Fruit fly (Drosophila melanogaster) whole organism, embryonic: ENCODE data around the gene sra.

Source experiments
- Adf1 ChIP-seq: fragments of 200-800 bp; sonication (Bioruptor generic); IDR thresholded peaks from 2 replicates; pipeline ENCODE4 v1.3.6; 2022; ENCODE audit warnings: missing biosample characterization, missing genetic modification characterization
- Atf6 ChIP-seq: fragments of 200-800 bp; sonication (Bioruptor generic); IDR thresholded peaks from 2 replicates; pipeline ENCODE4 v1.3.6; 2022; ENCODE audit warnings: missing biosample characterization, missing genetic modification characterization
- CG10147 ChIP-seq: fragments of 200-800 bp; sonication (Bioruptor generic); optimal IDR thresholded peaks from 2 replicates; lab custom pipeline; 2019; ENCODE audit warnings: missing biosample characterization, mild to moderate bottlenecking, missing genetic modification characterization, moderate library complexity
- CG12299 ChIP-seq: fragments of 200-800 bp; sonication (Bioruptor generic); optimal IDR thresholded peaks from 2 replicates; lab custom pipeline; 2018; ENCODE audit warnings: missing biosample characterization, mild to moderate bottlenecking, missing genetic modification characterization
- CG12942 ChIP-seq: fragments of 200-800 bp; sonication (Bioruptor generic); optimal IDR thresholded peaks from 3 replicates; lab custom pipeline; 2016; ENCODE audit warnings: missing biosample characterization, missing genetic modification characterization
- CG15601 ChIP-seq: fragments of 200-800 bp; sonication (Bioruptor generic); optimal IDR thresholded peaks from 3 replicates; lab custom pipeline; 2019; ENCODE audit warnings: missing biosample characterization, mild to moderate bottlenecking, missing genetic modification characterization, moderate library complexity
- CG1602 ChIP-seq: fragments of 200-800 bp; sonication (Bioruptor generic); optimal IDR thresholded peaks from 3 replicates; lab custom pipeline; 2016; ENCODE audit warnings: missing biosample characterization, missing genetic modification characterization
- CG17385 ChIP-seq: fragments of 200-800 bp; sonication (Bioruptor generic); optimal IDR thresholded peaks from 3 replicates; lab custom pipeline; 2018; ENCODE audit warnings: missing biosample characterization, mild to moderate bottlenecking, missing genetic modification characterization
- CG17912 ChIP-seq: fragments of 200-800 bp; sonication (Bioruptor generic); optimal IDR thresholded peaks from 2 replicates; lab custom pipeline; 2018; ENCODE audit warnings: missing biosample characterization, mild to moderate bottlenecking, missing genetic modification characterization
- CG2199 ChIP-seq: fragments of 200-800 bp; sonication (Bioruptor generic); IDR thresholded peaks from 3 replicates; pipeline ENCODE4 v1.3.6; 2022; ENCODE audit warnings: missing biosample characterization, missing genetic modification characterization
- CG2889 ChIP-seq: fragments of 200-800 bp; sonication (Bioruptor generic); IDR thresholded peaks from 3 replicates; pipeline ENCODE4 v1.3.6; 2022; ENCODE audit warnings: missing biosample characterization, missing genetic modification characterization
- CG3281 ChIP-seq: fragments of 200-800 bp; sonication (Bioruptor generic); optimal IDR thresholded peaks from 3 replicates; lab custom pipeline; 2017; ENCODE audit warnings: missing biosample characterization, mild to moderate bottlenecking, missing genetic modification characterization
- CG4282 ChIP-seq: fragments of 200-800 bp; sonication (Bioruptor generic); optimal IDR thresholded peaks from 2 replicates; lab custom pipeline; 2016; ENCODE audit warnings: missing biosample characterization, missing genetic modification characterization
- CG4820 ChIP-seq: fragments of 200-800 bp; sonication (Bioruptor generic); optimal IDR thresholded peaks from 3 replicates; lab custom pipeline; 2016; ENCODE audit warnings: missing biosample characterization, missing genetic modification characterization
- CG6765 ChIP-seq: fragments of 200-800 bp; sonication (Bioruptor generic); optimal IDR thresholded peaks from 3 replicates; lab custom pipeline; 2017; ENCODE audit warnings: missing biosample characterization, mild to moderate bottlenecking, missing genetic modification characterization
- CG7556 ChIP-seq: fragments of 200-800 bp; sonication (Bioruptor generic); optimal IDR thresholded peaks from 2 replicates; lab custom pipeline; 2017; ENCODE audit warnings: missing biosample characterization, mild to moderate bottlenecking, missing genetic modification characterization
- CG7963 ChIP-seq: fragments of 200-800 bp; sonication (Bioruptor generic); IDR thresholded peaks from 3 replicates; pipeline ENCODE4 v1.3.6; 2022; ENCODE audit warnings: missing biosample characterization, missing genetic modification characterization; ENCODE audit not compliant: partially characterized antibody
- CG8290 ChIP-seq, 3 experiments: fragments of 200-800 bp; sonication (Bioruptor generic); optimal IDR thresholded peaks; 2 replicates each; lab custom pipeline; 2016 to 2019; ENCODE audit warnings: missing biosample characterization in 3 of 3, missing genetic modification characterization in 3 of 3, mild to moderate bottlenecking in 2 of 3, moderate library complexity in 1 of 3
- CG9727 ChIP-seq: fragments of 200-800 bp; sonication (Bioruptor generic); optimal IDR thresholded peaks from 3 replicates; lab custom pipeline; 2017; ENCODE audit warnings: missing biosample characterization, mild to moderate bottlenecking, missing genetic modification characterization
- CG9932 ChIP-seq: fragments of 200-800 bp; sonication (Bioruptor generic); IDR thresholded peaks from 2 replicates; pipeline ENCODE4 v1.3.6; 2022; ENCODE audit warnings: missing biosample characterization, missing genetic modification characterization
- Deaf1 ChIP-seq: fragments of 200-800 bp; optimal IDR thresholded peaks from 3 replicates; lab custom pipeline; 2019; ENCODE audit warnings: missing biosample characterization, mild to moderate bottlenecking, missing genetic modification characterization, moderate library complexity
- Ets97D ChIP-seq: fragments of 200-800 bp; sonication (Bioruptor generic); optimal IDR thresholded peaks from 3 replicates; lab custom pipeline; 2016; ENCODE audit warnings: missing biosample characterization, missing genetic modification characterization
- H15 ChIP-seq: fragments of 200-800 bp; sonication (Bioruptor generic); IDR thresholded peaks from 3 replicates; pipeline ENCODE4 v1.3.6; 2022; ENCODE audit warnings: missing biosample characterization, missing genetic modification characterization
- Hmr ChIP-seq: fragments of 200-800 bp; sonication (Bioruptor generic); optimal IDR thresholded peaks from 3 replicates; lab custom pipeline; 2017; ENCODE audit warnings: mild to moderate bottlenecking, missing biosample characterization, missing genetic modification reagents, missing genetic modification characterization
- Max ChIP-seq: fragments of 200-800 bp; sonication (Bioruptor generic); optimal IDR thresholded peaks from 2 replicates; lab custom pipeline; 2016; ENCODE audit warnings: missing biosample characterization, mild to moderate bottlenecking, missing genetic modification characterization
- Neu2 ChIP-seq: fragments of 200-800 bp; sonication (Bioruptor generic); optimal IDR thresholded peaks from 3 replicates; lab custom pipeline; 2016; ENCODE audit warnings: missing biosample characterization, missing genetic modification characterization, borderline replicate concordance
- Six4 ChIP-seq: fragments of 200-800 bp; sonication (Bioruptor generic); optimal IDR thresholded peaks from 2 replicates; lab custom pipeline; 2016; ENCODE audit warnings: missing biosample characterization, missing genetic modification characterization
- Ssrp ChIP-seq: fragments of 200-800 bp; sonication (Bioruptor generic); optimal IDR thresholded peaks from 2 replicates; lab custom pipeline; 2018; ENCODE audit warnings: missing biosample characterization, mild to moderate bottlenecking, missing genetic modification characterization, moderate library complexity
- TFAM ChIP-seq: fragments of 200-800 bp; sonication (Bioruptor generic); optimal IDR thresholded peaks from 2 replicates; lab custom pipeline; 2017; ENCODE audit warnings: missing biosample characterization, missing genetic modification characterization, inconsistent platforms
- chinmo ChIP-seq: fragments of 200-800 bp; sonication (Bioruptor generic); IDR thresholded peaks from 4 replicates; pipeline ENCODE4 v1.3.6; 2022; ENCODE audit warnings: missing biosample characterization, missing genetic modification characterization; ENCODE audit not compliant: partially characterized antibody
- dysf ChIP-seq: fragments of 200-800 bp; sonication (Bioruptor generic); IDR thresholded peaks from 3 replicates; pipeline ENCODE4 v1.3.6; 2022; ENCODE audit warnings: missing biosample characterization, missing genetic modification characterization
- fd64A ChIP-seq: fragments of 200-800 bp; sonication (Bioruptor generic); optimal IDR thresholded peaks from 3 replicates; lab custom pipeline; 2018; ENCODE audit warnings: missing biosample characterization, mild to moderate bottlenecking, missing genetic modification characterization
- hb ChIP-seq: fragments of 200-800 bp; sonication (Bioruptor generic); IDR thresholded peaks from 3 replicates; pipeline ENCODE4 v1.3.6; 2022; ENCODE audit warnings: missing biosample characterization, missing genetic modification characterization; ENCODE audit not compliant: partially characterized antibody
- her ChIP-seq: fragments of 200-800 bp; sonication (Bioruptor generic); optimal IDR thresholded peaks from 2 replicates; lab custom pipeline; 2016; ENCODE audit warnings: missing biosample characterization, missing genetic modification characterization
- lab ChIP-seq: fragments of 200-800 bp; sonication (Bioruptor generic); optimal IDR thresholded peaks from 3 replicates; lab custom pipeline; 2017; ENCODE audit warnings: missing biosample characterization, missing genetic modification characterization, mild to moderate bottlenecking, moderate library complexity, missing genetic modification reagents
- lmd ChIP-seq: fragments of 200-800 bp; sonication (Bioruptor generic); IDR thresholded peaks from 2 replicates; pipeline ENCODE4 v1.3.6; 2022; ENCODE audit warnings: missing biosample characterization, missing genetic modification characterization
- nau ChIP-seq: fragments of 200-800 bp; sonication (Bioruptor generic); optimal IDR thresholded peaks from 3 replicates; lab custom pipeline; 2017; ENCODE audit warnings: missing biosample characterization, mild to moderate bottlenecking, missing genetic modification characterization, missing genetic modification reagents
- org-1 ChIP-seq: fragments of 200-800 bp; sonication (Bioruptor generic); optimal IDR thresholded peaks from 2 replicates; lab custom pipeline; 2017; ENCODE audit warnings: missing biosample characterization, missing genetic modification characterization
- pita ChIP-seq: fragments of 200-800 bp; sonication (Bioruptor generic); optimal IDR thresholded peaks from 2 replicates; lab custom pipeline; 2017; ENCODE audit warnings: missing biosample characterization, mild to moderate bottlenecking, missing genetic modification characterization
- pum ChIP-seq: fragments of 200-800 bp; sonication (Bioruptor generic); optimal IDR thresholded peaks from 2 replicates; lab custom pipeline; 2016; ENCODE audit warnings: missing biosample characterization, missing genetic modification characterization
- so ChIP-seq: fragments of 200-800 bp; sonication (Bioruptor generic); IDR thresholded peaks from 3 replicates; pipeline ENCODE4 v1.3.6; 2022; ENCODE audit warnings: missing biosample characterization, missing genetic modification characterization
- sug ChIP-seq: fragments of 200-800 bp; optimal IDR thresholded peaks from 2 replicates; lab custom pipeline; 2019; ENCODE audit warnings: missing biosample characterization, mild to moderate bottlenecking, missing genetic modification characterization, moderate library complexity
- trem ChIP-seq: fragments of 200-800 bp; optimal IDR thresholded peaks from 3 replicates; lab custom pipeline; 2019; ENCODE audit warnings: missing biosample characterization, mild to moderate bottlenecking, missing genetic modification characterization, moderate library complexity
- ttk ChIP-seq: fragments of 200-800 bp; sonication (Bioruptor generic); IDR thresholded peaks from 2 replicates; pipeline ENCODE4 v2.1.2; 2022; ENCODE audit warnings: missing biosample characterization, missing genetic modification characterization
- twi ChIP-seq: fragments of 200-800 bp; optimal IDR thresholded peaks from 2 replicates; lab custom pipeline; 2019; ENCODE audit warnings: missing biosample characterization, mild to moderate bottlenecking, missing genetic modification characterization, moderate library complexity
- unpg ChIP-seq: fragments of 200-800 bp; sonication (Bioruptor generic); optimal IDR thresholded peaks from 3 replicates; lab custom pipeline; 2018; ENCODE audit warnings: missing biosample characterization, mild to moderate bottlenecking, missing genetic modification characterization, moderate library complexity
- wdn ChIP-seq: fragments of 200-800 bp; sonication (Bioruptor generic); IDR thresholded peaks from 2 replicates; pipeline ENCODE4 v1.3.6; 2022; ENCODE audit warnings: missing biosample characterization, missing genetic modification characterization

Gene sra

dm6 chr3R:16209714-16210553, 23.1 kb downstream of the sra start (continued):
- no peak for TF ChIP-seq twi (tag; lab: Kevin White, UChicago)
- TF ChIP-seq CG8290 (GFP tag; optimal IDR thresholded peaks at IDR 0.05; lab: Kevin White, UChicago) = no peak
- peak in 1 of 2 experiments; percentile 47 for TF ChIP-seq CG8290 (tag; optimal IDR thresholded peaks at IDR 0.05; lab: Kevin White, UChicago)
- peak; percentile 4 for TF ChIP-seq org-1 (GFP tag; lab: Kevin White, UChicago)
- TF ChIP-seq lab (GFP tag; lab: Kevin White, UChicago) = peak; percentile 54
- TF ChIP-seq Adf1 = no peak
- peak; percentile 48 for TF ChIP-seq CG9727 (GFP tag; lab: Kevin White, UChicago)
- TF ChIP-seq CG3281 = peak; percentile 63
- TF ChIP-seq Deaf1 (tag; lab: Kevin White, UChicago) = peak; percentile 42
- TF ChIP-seq CG10147 (GFP tag; lab: Kevin White, UChicago) = peak; percentile 42
- TF ChIP-seq CG7963 = 0 out of 3 replicates have a peak, but pooled peaks have one; percentile 12
- peak; percentile 40; the same call in 1 of the 2 replicates for TF ChIP-seq Atf6 (GFP tag; lab: Robert Waterston, UW)
- TF ChIP-seq CG4282 (GFP tag; lab: Kevin White, UChicago) = no peak
- TF ChIP-seq dysf (GFP tag; lab: Robert Waterston, UW) = 0 out of 3 replicates have a peak, but pooled peaks have one; percentile 15
- TF ChIP-seq sug = peak; percentile 39
- peak; percentile 85 for TF ChIP-seq CG7556
- TF ChIP-seq Hmr (GFP tag; lab: Kevin White, UChicago) = peak; percentile 74
- TF ChIP-seq nau (GFP tag; lab: Kevin White, UChicago) = no peak
- no peak for TF ChIP-seq Max

dm6 chr3R:16210808-16211578, 24.2 kb downstream of the sra start:
- no peak for TF ChIP-seq CG6765 (GFP tag; lab: Kevin White, UChicago)
- TF ChIP-seq CG2889 = no peak
- TF ChIP-seq CG2199 (GFP tag; lab: Robert Waterston, UW) = no peak
- no peak for TF ChIP-seq pum (GFP tag; lab: Kevin White, UChicago)
- no peak for TF ChIP-seq hb (GFP tag; lab: Robert Waterston, UW)
- TF ChIP-seq trem (tag; lab: Kevin White, UChicago) = no peak
- no peak for TF ChIP-seq ttk (GFP tag; lab: Robert Waterston, UW)
- TF ChIP-seq CG4820 = no peak
- TF ChIP-seq TFAM (GFP tag; lab: Kevin White, UChicago) = no peak
- TF ChIP-seq CG1602 = no peak
- no peak for TF ChIP-seq H15 (GFP tag; lab: Robert Waterston, UW)
- TF ChIP-seq unpg = no peak
- TF ChIP-seq CG17385 = peak; percentile 2
- no peak for TF ChIP-seq her
- TF ChIP-seq pita = no peak
- TF ChIP-seq CG9932 (GFP tag; lab: Robert Waterston, UW) = peak; percentile 33; the same call in 1 of the 2 replicates
- no peak for TF ChIP-seq Ssrp (tag; lab: Kevin White, UChicago)
- TF ChIP-seq so (GFP tag; lab: Robert Waterston, UW) = peak; percentile 61; the same call in 1 of the 3 replicates
- TF ChIP-seq CG15601 = no peak
- no peak for TF ChIP-seq Neu2 (GFP tag; lab: Kevin White, UChicago)
- no peak for TF ChIP-seq CG12299 (tag; lab: Kevin White, UChicago)
- TF ChIP-seq CG17912 (GFP tag; lab: Kevin White, UChicago) = no peak
- no peak for TF ChIP-seq fd64A (GFP tag; lab: Kevin White, UChicago)
- no peak for TF ChIP-seq wdn (GFP tag; lab: Robert Waterston, UW)
- no peak for TF ChIP-seq Ets97D (GFP tag; lab: Kevin White, UChicago)
- no peak for TF ChIP-seq lmd (GFP tag; lab: Robert Waterston, UW)
- no peak for TF ChIP-seq CG12942 (GFP tag; lab: Kevin White, UChicago)
- TF ChIP-seq CG3281 = no peak
- TF ChIP-seq chinmo (GFP tag; lab: Robert Waterston, UW) = peak; percentile 65; the same call in 1 of the 4 replicates
- TF ChIP-seq Six4 = no peak
